Fruit fly (Drosophila melanogaster): ENCODE data around the gene CG4860.

DNA sequence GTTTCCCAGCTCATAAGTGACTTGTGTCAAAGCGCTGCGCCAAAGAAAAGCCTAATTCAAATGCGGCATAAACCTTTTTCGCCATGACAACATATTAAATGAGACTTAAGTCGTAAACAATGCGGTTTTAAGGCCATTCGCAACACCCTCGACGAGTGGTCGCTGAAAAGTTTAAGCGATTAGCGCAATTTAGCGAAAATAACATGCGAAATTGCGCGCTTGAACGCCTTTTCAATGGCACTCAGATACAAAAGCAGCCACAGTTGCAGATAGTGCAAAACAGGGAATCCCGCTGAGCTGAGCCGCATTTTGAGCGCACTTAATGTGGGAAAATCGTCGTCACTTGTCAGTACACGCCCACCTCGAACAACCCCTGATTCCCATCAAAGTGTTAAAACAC, 39.4 kb upstream of the CG4860 start, which contains the start of gene CG44038:
- TF ChIP-seq CG9948 (tag; optimal IDR thresholded peaks at IDR 0.05), result no peak
- TF ChIP-seq gl (tag; optimal IDR thresholded peaks at IDR 0.05), result no peak

All from whole organism, pupa.